Fruit fly (Drosophila melanogaster) whole organism, prepupa: ENCODE measurements around the gene Graf.

Source experiments
- CG10631 ChIP-seq: fragments of 200-800 bp; sonication (Bioruptor generic); optimal IDR thresholded peaks from 2 replicates; lab custom pipeline; 2016; ENCODE audit warnings: missing biosample characterization, missing genetic modification characterization
- CG10669 ChIP-seq: fragments of 200-800 bp; sonication (Bioruptor generic); optimal IDR thresholded peaks from 3 replicates; lab custom pipeline; 2018; ENCODE audit warnings: missing biosample characterization, mild to moderate bottlenecking, missing genetic modification characterization, moderate library complexity
- CG15336 ChIP-seq: fragments of 200-800 bp; sonication (Bioruptor generic); IDR thresholded peaks from 2 replicates; pipeline ENCODE4 v1.3.6; 2022; ENCODE audit warnings: missing biosample characterization, missing genetic modification characterization
- CG1621 ChIP-seq: fragments of 200-800 bp; sonication (Bioruptor generic); optimal IDR thresholded peaks from 3 replicates; lab custom pipeline; 2018; ENCODE audit warnings: missing biosample characterization, mild to moderate bottlenecking, missing genetic modification characterization
- CG16779 ChIP-seq: fragments of 200-800 bp; sonication (Bioruptor generic); optimal IDR thresholded peaks from 3 replicates; lab custom pipeline; 2017; ENCODE audit warnings: missing biosample characterization, mild to moderate bottlenecking, missing genetic modification characterization
- CG3032 ChIP-seq: fragments of 200-800 bp; optimal IDR thresholded peaks from 2 replicates; lab custom pipeline; 2019; ENCODE audit warnings: missing biosample characterization, mild to moderate bottlenecking, missing genetic modification characterization, moderate library complexity
- CG34406 ChIP-seq: fragments of 200-800 bp; sonication (Bioruptor generic); optimal IDR thresholded peaks from 3 replicates; lab custom pipeline; 2016; ENCODE audit warnings: missing biosample characterization, missing genetic modification characterization
- CG4318 ChIP-seq: fragments of 200-800 bp; sonication (Bioruptor generic); optimal IDR thresholded peaks from 3 replicates; lab custom pipeline; 2017; ENCODE audit warnings: missing biosample characterization, mild to moderate bottlenecking, missing genetic modification characterization
- CG6163 ChIP-seq: fragments of 200-800 bp; sonication (Bioruptor generic); IDR thresholded peaks from 3 replicates; pipeline ENCODE4 v1.3.6; 2022; ENCODE audit warnings: missing biosample characterization, missing genetic modification characterization
- CG6276 ChIP-seq: fragments of 200-800 bp; sonication (Bioruptor generic); optimal IDR thresholded peaks from 2 replicates; lab custom pipeline; 2017; ENCODE audit warnings: missing biosample characterization, mild to moderate bottlenecking, missing genetic modification characterization
- CG6854 ChIP-seq: fragments of 200-800 bp; sonication (Bioruptor generic); optimal IDR thresholded peaks from 2 replicates; lab custom pipeline; 2017; ENCODE audit warnings: missing biosample characterization, mild to moderate bottlenecking, missing genetic modification characterization
- CG7368 ChIP-seq: fragments of 200-800 bp; sonication (Bioruptor generic); optimal IDR thresholded peaks from 3 replicates; lab custom pipeline; 2016; ENCODE audit warnings: missing biosample characterization, missing genetic modification characterization
- CG8119 ChIP-seq: fragments of 200-800 bp; sonication (Bioruptor generic); IDR thresholded peaks from 3 replicates; pipeline ENCODE4 v1.3.6; 2022; ENCODE audit warnings: missing biosample characterization, missing genetic modification characterization
- CG8319 ChIP-seq: fragments of 200-800 bp; sonication (Bioruptor generic); optimal IDR thresholded peaks from 3 replicates; lab custom pipeline; 2016; ENCODE audit warnings: missing biosample characterization, missing genetic modification characterization
- CG8632 ChIP-seq: fragments of 200-800 bp; sonication (Bioruptor generic); optimal IDR thresholded peaks from 3 replicates; lab custom pipeline; 2016; ENCODE audit warnings: missing biosample characterization, missing genetic modification characterization
- CG9139 ChIP-seq: fragments of 200-800 bp; sonication (Bioruptor generic); optimal IDR thresholded peaks from 3 replicates; lab custom pipeline; 2017; ENCODE audit warnings: missing biosample characterization, mild to moderate bottlenecking, missing genetic modification characterization
- Eip78C ChIP-seq: fragments of 200-800 bp; sonication (Bioruptor generic); peaks from one replicate; lab custom pipeline; 2016; ENCODE audit warnings: missing biosample characterization, missing genetic modification characterization
- Eip93F ChIP-seq: fragments of 200-800 bp; sonication (Bioruptor generic); optimal IDR thresholded peaks from 2 replicates; lab custom pipeline; 2016; ENCODE audit warnings: missing biosample characterization, mild to moderate bottlenecking, missing genetic modification characterization
- Ets21C ChIP-seq: fragments of 200-800 bp; sonication (Bioruptor generic); optimal IDR thresholded peaks from 3 replicates; lab custom pipeline; 2016; ENCODE audit warnings: missing biosample characterization, missing genetic modification characterization
- Ets96B ChIP-seq: fragments of 200-800 bp; optimal IDR thresholded peaks from 2 replicates; lab custom pipeline; 2019; ENCODE audit warnings: missing biosample characterization, mild to moderate bottlenecking, missing genetic modification characterization, moderate library complexity
- Hr39 ChIP-seq: fragments of 200-800 bp; sonication (Bioruptor generic); optimal IDR thresholded peaks from 2 replicates; lab custom pipeline; 2016; ENCODE audit warnings: missing biosample characterization, missing genetic modification characterization
- Hr4 ChIP-seq: fragments of 200-800 bp; sonication (Bioruptor generic); optimal IDR thresholded peaks from 3 replicates; lab custom pipeline; 2016; ENCODE audit warnings: missing biosample characterization, missing genetic modification characterization
- Met ChIP-seq: fragments of 200-800 bp; sonication (Bioruptor generic); optimal IDR thresholded peaks from 3 replicates; lab custom pipeline; 2016; ENCODE audit warnings: missing biosample characterization, missing genetic modification characterization
- OdsH ChIP-seq: fragments of 200-800 bp; sonication (Bioruptor generic); optimal IDR thresholded peaks from 3 replicates; lab custom pipeline; 2016; ENCODE audit warnings: missing biosample characterization, missing genetic modification characterization
- Smox ChIP-seq: fragments of 200-800 bp; sonication (Bioruptor generic); optimal IDR thresholded peaks from 3 replicates; lab custom pipeline; 2016; ENCODE audit warnings: missing biosample characterization, missing genetic modification characterization
- Sox102F ChIP-seq: fragments of 200-800 bp; sonication (Bioruptor generic); optimal IDR thresholded peaks from 2 replicates; lab custom pipeline; 2016; ENCODE audit warnings: missing biosample characterization, mild to moderate bottlenecking, missing genetic modification characterization
- Sox14 ChIP-seq: fragments of 200-800 bp; sonication (Bioruptor generic); optimal IDR thresholded peaks from 3 replicates; lab custom pipeline; 2016; ENCODE audit warnings: missing biosample characterization, missing genetic modification characterization
- Sox15 ChIP-seq: fragments of 200-800 bp; sonication (Bioruptor generic); optimal IDR thresholded peaks from 3 replicates; lab custom pipeline; 2016; ENCODE audit warnings: missing biosample characterization, missing genetic modification characterization
- acj6 ChIP-seq: fragments of 200-800 bp; sonication (Bioruptor generic); optimal IDR thresholded peaks from 3 replicates; lab custom pipeline; 2016; ENCODE audit warnings: missing biosample characterization, missing genetic modification characterization
- cyc ChIP-seq: fragments of 200-800 bp; sonication (Bioruptor generic); optimal IDR thresholded peaks from 3 replicates; lab custom pipeline; 2016; ENCODE audit warnings: missing biosample characterization, missing genetic modification characterization
- dac ChIP-seq: fragments of 200-800 bp; sonication (Bioruptor generic); optimal IDR thresholded peaks from 2 replicates; lab custom pipeline; 2017; ENCODE audit warnings: missing biosample characterization, mild to moderate bottlenecking, missing genetic modification characterization
- fd59A ChIP-seq: fragments of 200-800 bp; sonication (Bioruptor generic); optimal IDR thresholded peaks from 2 replicates; lab custom pipeline; 2017; ENCODE audit warnings: missing biosample characterization, mild to moderate bottlenecking, missing genetic modification characterization, missing genetic modification reagents
- fd85E ChIP-seq: fragments of 200-800 bp; sonication (Bioruptor generic); optimal IDR thresholded peaks from 3 replicates; lab custom pipeline; 2016; ENCODE audit warnings: missing biosample characterization, missing genetic modification characterization
- fkh ChIP-seq: fragments of 200-800 bp; sonication (Bioruptor generic); optimal IDR thresholded peaks from 3 replicates; lab custom pipeline; 2017; ENCODE audit warnings: missing biosample characterization, mild to moderate bottlenecking, missing genetic modification characterization, moderate library complexity
- net ChIP-seq: fragments of 200-800 bp; sonication (Bioruptor generic); optimal IDR thresholded peaks from 3 replicates; lab custom pipeline; 2016; ENCODE audit warnings: missing biosample characterization, missing genetic modification characterization
- pdm3 ChIP-seq: fragments of 200-800 bp; sonication (Bioruptor generic); optimal IDR thresholded peaks from 3 replicates; lab custom pipeline; 2016; ENCODE audit warnings: missing biosample characterization, missing genetic modification characterization
- svp ChIP-seq: fragments of 200-800 bp; sonication (Bioruptor generic); peaks from one replicate; lab custom pipeline; 2016; ENCODE audit warnings: missing biosample characterization, missing genetic modification characterization
- topi ChIP-seq: fragments of 200-800 bp; sonication (Bioruptor generic); optimal IDR thresholded peaks from 3 replicates; lab custom pipeline; 2016; ENCODE audit warnings: missing biosample characterization, missing genetic modification characterization
- vri ChIP-seq: fragments of 200-800 bp; sonication (Bioruptor generic); optimal IDR thresholded peaks from 3 replicates; lab custom pipeline; 2016; ENCODE audit warnings: missing biosample characterization, mild to moderate bottlenecking, missing genetic modification characterization

Graf gene

dm6 chrX:15778846-15779245 is 18.3 kb upstream of the Graf start, which contains the start of gene CG43673:
TSS of gene CG43673 (plus strand) at chrX:15779146.
- TF ChIP-seq pdm3 (no peak), dac (GFP tag; lab: Kevin White, UChicago) (no peak), Eip93F (GFP tag; lab: Kevin White, UChicago) (no peak), CG16779 (tag; lab: Kevin White, UChicago) (no peak), topi (GFP tag; lab: Kevin White, UChicago) (no peak), fd85E (no peak), Hr4 (GFP tag; lab: Kevin White, UChicago) (no peak), CG6276 (GFP tag; lab: Kevin White, UChicago) (no peak), cyc (GFP tag; lab: Kevin White, UChicago) (no peak), CG9139 (no peak), CG4318 (no peak), vri (GFP tag; lab: Kevin White, UChicago) (no peak), fkh (GFP tag; lab: Kevin White, UChicago) (no peak), acj6 (no peak), Met (GFP tag; lab: Kevin White, UChicago) (no peak), Sox14 (GFP tag; lab: Kevin White, UChicago) (no peak), CG10669 (no peak), CG15336 (GFP tag; lab: Robert Waterston, UW) (no peak), Ets96B (tag; lab: Kevin White, UChicago) (no peak)

dm6 chrX:15772663-15773062 is 12.1 kb upstream of the Graf start, which contains the start of gene CG43672:
TSS of gene CG43672 (plus strand) at chrX:15772963.
- TF ChIP-seq cyc (GFP tag; lab: Kevin White, UChicago) (no peak), Eip78C (no peak), CG1621 (tag; lab: Kevin White, UChicago) (no peak), Eip93F (GFP tag; lab: Kevin White, UChicago) (no peak), CG8632 (GFP tag; lab: Kevin White, UChicago) (no peak), pdm3 (no peak), CG7368 (no peak), Hr4 (GFP tag; lab: Kevin White, UChicago) (no peak), CG8319 (no peak), fkh (GFP tag; lab: Kevin White, UChicago) (no peak), fd59A (GFP tag; lab: Kevin White, UChicago) (no peak), Sox15 (no peak), fd85E (no peak), OdsH (GFP tag; lab: Kevin White, UChicago) (no peak), Sox102F (no peak), dac (GFP tag; lab: Kevin White, UChicago) (no peak), CG6276 (GFP tag; lab: Kevin White, UChicago) (no peak), CG6163 (no peak), svp (GFP tag; lab: Kevin White, UChicago) (no peak), CG6854 (GFP tag; lab: Kevin White, UChicago) (no peak)

dm6 chrX:15769457-15769856 is 8.9 kb upstream of the Graf start, which contains the start of gene CG33172:
TSS of gene CG33172 (plus strand) at chrX:15769664.
- TF ChIP-seq CG8319 (no peak), CG8119 (GFP tag; lab: Robert Waterston, UW) (no peak), CG10631 (no peak), CG8632 (GFP tag; lab: Kevin White, UChicago) (no peak), CG4318 (no peak), CG7368 (no peak), Smox (no peak), CG3032 (tag; lab: Kevin White, UChicago) (no peak), Ets21C (GFP tag; lab: Kevin White, UChicago) (no peak), net (GFP tag; lab: Kevin White, UChicago) (no peak), CG34406 (GFP tag; lab: Kevin White, UChicago) (no peak), Hr39 (GFP tag; lab: Kevin White, UChicago) (no peak), fd85E (no peak), Sox14 (GFP tag; lab: Kevin White, UChicago) (no peak)
- TF ChIP-seq, all 60 proteins: peak for 0
